Worm (Caenorhabditis elegans) whole organism, L4 larva: ENCODE data around the gene R05G6.4.

Experiments
- F37D6.2 ChIP-seq: sonication (generic microtip); optimal IDR thresholded peaks from 2 replicates; lab custom pipeline; 2016; ENCODE audit warnings: mild to moderate bottlenecking, missing genetic modification characterization, missing compliant biosample characterization
- T20F7.1 ChIP-seq: fragments of 200-800 bp; sonication (Bioruptor generic); optimal IDR thresholded peaks from 2 replicates; lab custom pipeline; 2018; ENCODE audit warnings: mild to moderate bottlenecking, missing genetic modification characterization, missing compliant biosample characterization
- ZK546.5 ChIP-seq, 2 experiments: sonication (generic microtip); optimal IDR thresholded peaks; 2 replicates each; lab custom pipeline; 2017; ENCODE audit warnings: missing biosample characterization in 2 of 2, missing genetic modification characterization in 2 of 2
- aha-1 ChIP-seq: fragments of 150-350 bp; peaks from one replicate; lab custom pipeline; 2014; ENCODE audit warnings: missing biosample characterization, missing genetic modification characterization
- aly-2 ChIP-seq: sonication (generic microtip); optimal IDR thresholded peaks from 2 replicates; lab custom pipeline; 2018; ENCODE audit warnings: missing biosample characterization, missing genetic modification characterization
- ama-1 ChIP-seq: fragments of 150-350 bp; optimal IDR thresholded peaks from 2 replicates; lab custom pipeline; 2014; ENCODE audit warnings: inconsistent platforms, mixed read lengths
- arid-1 ChIP-seq: fragments of 200-800 bp; sonication (Bioruptor generic); conservative IDR thresholded peaks from 2 replicates; pipeline ENCODE4 v1.3.6; 2022; ENCODE audit warnings: missing genetic modification reagents, missing genetic modification characterization, missing compliant biosample characterization
- ceh-32 ChIP-seq: sonication (generic microtip); optimal IDR thresholded peaks from 2 replicates; lab custom pipeline; 2016; ENCODE audit warnings: mild to moderate bottlenecking, missing genetic modification characterization, missing compliant biosample characterization; ENCODE audit not compliant: poor library complexity
- daf-16 ChIP-seq, 3 experiments: sonication (generic microtip); optimal IDR thresholded peaks; 2 replicates each; lab custom pipeline; 2016 to 2017; ENCODE audit warnings: missing genetic modification characterization in 3 of 3, missing genetic modification reagents in 3 of 3, mild to moderate bottlenecking in 2 of 3, missing compliant biosample characterization in 2 of 3, missing biosample characterization in 1 of 3, moderate library complexity in 1 of 3
- dmd-6 ChIP-seq: fragments of 200-800 bp; sonication (Bioruptor generic); IDR thresholded peaks from 2 replicates; pipeline ENCODE4 v1.3.6; 2022; ENCODE audit warnings: missing genetic modification reagents, missing genetic modification characterization, missing compliant biosample characterization
- dve-1 ChIP-seq: sonication (generic microtip); optimal IDR thresholded peaks from 2 replicates; lab custom pipeline; 2017; ENCODE audit warnings: antibody characterized with exemption, mild to moderate bottlenecking, missing genetic modification characterization, missing compliant biosample characterization; ENCODE audit not compliant: insufficient read depth
- egl-43 ChIP-seq: fragments of 200-800 bp; sonication (Bioruptor generic); IDR thresholded peaks from 2 replicates; pipeline ENCODE4 v1.3.6; 2022; ENCODE audit warnings: missing genetic modification reagents, missing genetic modification characterization, missing compliant biosample characterization
- fos-1 ChIP-seq: fragments of 150-350 bp; optimal IDR thresholded peaks from 2 replicates; lab custom pipeline; 2014; ENCODE audit warnings: missing biosample characterization, missing genetic modification characterization
- hif-1 ChIP-seq, 2 experiments: sonication (generic microtip); optimal IDR thresholded peaks; 2 replicates each; lab custom pipeline; 2016 to 2017; ENCODE audit warnings: missing compliant biosample characterization in 2 of 2, missing genetic modification characterization in 2 of 2, missing genetic modification reagents in 2 of 2, missing genotype in 2 of 2, mild to moderate bottlenecking in 1 of 2
- hlh-30 ChIP-seq: sonication (generic microtip); optimal IDR thresholded peaks from 2 replicates; lab custom pipeline; 2017; ENCODE audit warnings: antibody characterized with exemption, mild to moderate bottlenecking, missing genetic modification characterization, missing compliant biosample characterization; ENCODE audit not compliant: insufficient read depth
- lin-1 ChIP-seq: fragments of 200-800 bp; sonication (Bioruptor generic); IDR thresholded peaks from 2 replicates; pipeline ENCODE4 v1.3.6; 2022; ENCODE audit warnings: missing genetic modification reagents, missing genetic modification characterization, missing compliant biosample characterization
- lin-13 ChIP-seq: fragments of 150-350 bp; optimal IDR thresholded peaks from 2 replicates; lab custom pipeline; 2014; ENCODE audit warnings: missing biosample characterization, missing genetic modification reagents, missing genetic modification characterization
- lin-38 ChIP-seq: fragments of 200-800 bp; sonication (Bioruptor generic); IDR thresholded peaks from 2 replicates; pipeline ENCODE4 v1.3.6; 2022; ENCODE audit warnings: missing genetic modification reagents, missing genetic modification characterization, missing compliant biosample characterization
- lsy-2 ChIP-seq, 2 experiments: fragments of 150-350 bp in 1 of 2; sonication (generic microtip) in 1 of 2; optimal IDR thresholded peaks; 2 replicates each; lab custom pipeline; 2014 to 2017; ENCODE audit warnings: missing biosample characterization in 2 of 2, missing genetic modification characterization in 2 of 2
- madf-5 ChIP-seq, 2 experiments: fragments of 200-800 bp; sonication (Bioruptor generic); IDR thresholded peaks; 2 replicates each; pipeline ENCODE4 v1.3.6; 2022; ENCODE audit warnings: missing compliant biosample characterization in 2 of 2, missing genetic modification characterization in 2 of 2
- mep-1 ChIP-seq: fragments of 150-350 bp; sonication (generic microtip); optimal IDR thresholded peaks from 3 replicates; lab custom pipeline; 2014; ENCODE audit warnings: missing biosample characterization, missing genetic modification characterization
- mes-2 ChIP-seq: sonication (generic microtip); optimal IDR thresholded peaks from 2 replicates; lab custom pipeline; 2016; ENCODE audit warnings: missing genotype, mild to moderate bottlenecking, missing genetic modification characterization, missing compliant biosample characterization; ENCODE audit not compliant: poor library complexity, severe bottlenecking
- mxl-2 ChIP-seq: fragments of 200-800 bp; sonication (Bioruptor generic); conservative IDR thresholded peaks from 2 replicates; pipeline ENCODE4 v1.3.6; 2022; ENCODE audit warnings: missing genetic modification reagents, missing genetic modification characterization, missing compliant biosample characterization
- nhr-11 ChIP-seq: fragments of 150-350 bp; optimal IDR thresholded peaks from 2 replicates; lab custom pipeline; 2014; ENCODE audit warnings: missing biosample characterization, missing genetic modification characterization
- nhr-237 ChIP-seq: sonication (generic microtip); optimal IDR thresholded peaks from 2 replicates; lab custom pipeline; 2017; ENCODE audit warnings: missing biosample characterization, missing genetic modification characterization
- nhr-77 ChIP-seq: fragments of 150-350 bp; optimal IDR thresholded peaks from 2 replicates; lab custom pipeline; 2014; ENCODE audit warnings: missing biosample characterization, missing genetic modification characterization
- php-3 ChIP-seq: fragments of 200-800 bp; sonication (Bioruptor generic); IDR thresholded peaks from 2 replicates; pipeline ENCODE4 v1.3.6; 2022; ENCODE audit warnings: missing genetic modification reagents, missing genetic modification characterization, missing compliant biosample characterization
- pqm-1 ChIP-seq: sonication (generic microtip); optimal IDR thresholded peaks from 2 replicates; lab custom pipeline; 2017; ENCODE audit warnings: missing biosample characterization, missing genetic modification characterization
- snpc-1.2 ChIP-seq: fragments of 200-800 bp; sonication (Bioruptor generic); IDR thresholded peaks from 2 replicates; pipeline ENCODE4 v1.3.6; 2022; ENCODE audit warnings: missing genetic modification reagents, missing genetic modification characterization, missing compliant biosample characterization
- unc-62 ChIP-seq, 3 experiments: fragments of 150-350 bp in 1 of 3; sonication (generic microtip); optimal IDR thresholded peaks in 2 of 3; peaks in 1 of 3; 1 replicate in 1 of 3; 2 replicates in 2 of 3; lab custom pipeline; 2014 to 2017; ENCODE audit warnings: missing biosample characterization in 3 of 3, missing genetic modification characterization in 3 of 3, missing genetic modification reagents in 3 of 3, missing genotype in 1 of 3

Gene R05G6.4

ce11 chrIV:7552958-7553553 lies 40.0 kb downstream of the R05G6.4 start, which contains the start of gene dif-1 (continued):
- TF ChIP-seq mes-2 (tag; lab: Kevin White, UChicago) (peak; percentile 52), unc-62 (GFP tag; optimal IDR thresholded peaks at IDR 0.05 in 1 of 2; lab: Kevin White, UChicago) (peak in 1 of 2 experiments; percentile 89), unc-62 (tag; optimal IDR thresholded peaks at IDR 0.05; lab: Kevin White, UChicago) (no peak), nhr-77 (tag; lab: Kevin White, UChicago) (peak; percentile 66), egl-43 (no peak), lin-1 (GFP tag; lab: Robert Waterston, UW) (no peak), pqm-1 (tag; lab: Kevin White, UChicago) (peak; percentile 58), dmd-6 (GFP tag; lab: Robert Waterston, UW) (peak; percentile 63), fos-1 (tag; lab: Kevin White, UChicago) (no peak), ama-1 (peak; percentile 45), nhr-237 (tag; lab: Kevin White, UChicago) (no peak), lsy-2 (tag; optimal IDR thresholded peaks at IDR 0.05; lab: Kevin White, UChicago) (peak in 1 of 2 experiments; percentile 40), T20F7.1 (GFP tag; lab: Kevin White, UChicago) (peak; percentile 69), daf-16 (GFP tag; optimal IDR thresholded peaks at IDR 0.05; lab: Kevin White, UChicago) (peak in 1 of 2 experiments; percentile 78), daf-16 (tag; optimal IDR thresholded peaks at IDR 0.05; lab: Kevin White, UChicago) (peak; percentile 92), php-3 (0 out of 2 replicates have a peak, but pooled peaks have one; percentile 9), mep-1 (tag; lab: Kevin White, UChicago) (peak; percentile 66), lin-38 (GFP tag; lab: Robert Waterston, UW) (peak; percentile 48), lin-13 (GFP tag; lab: Kevin White, UChicago) (peak; percentile 31), hlh-30 (peak; percentile 27)

ce11 chrIV:7554351-7554750 lies 41.3 kb downstream of the R05G6.4 start, which contains the start of gene F49E8.6:
Gene F49E8.6, minus strand, starts transcription at chrIV:7554667.
- TF ChIP-seq madf-5 (GFP tag; IDR thresholded peaks at IDR 0.05; lab: Robert Waterston, UW), result no peak
- no peak for TF ChIP-seq ceh-32 (tag; lab: Kevin White, UChicago)
- TF ChIP-seq nhr-11, result peak; percentile 40
- no peak for TF ChIP-seq ZK546.5 (tag; optimal IDR thresholded peaks at IDR 0.05; lab: Kevin White, UChicago)
- TF ChIP-seq aha-1, result peak; percentile 46
- TF ChIP-seq lin-38 (GFP tag; lab: Robert Waterston, UW), result no peak

ce11 chrIV:7556265-7556866 lies 43.3 kb downstream of the R05G6.4 start, which contains the start of the genes F49E8.7, F49E8.8 and nprl-2:
Gene F49E8.7, minus strand, starts transcription at chrIV:7556365.
Gene F49E8.8, plus strand, starts transcription at chrIV:7556637.
Gene nprl-2, plus strand, starts transcription at chrIV:7556816.
- no peak for TF ChIP-seq F37D6.2 (tag; lab: Kevin White, UChicago)
- no peak for TF ChIP-seq hlh-30
- TF ChIP-seq lin-13 (GFP tag; lab: Kevin White, UChicago), result no peak
- TF ChIP-seq aly-2 (tag; lab: Kevin White, UChicago), result no peak
- no peak for TF ChIP-seq ceh-32 (tag; lab: Kevin White, UChicago)
- TF ChIP-seq ZK546.5 (tag; optimal IDR thresholded peaks at IDR 0.05; lab: Kevin White, UChicago), result no peak
- no peak for TF ChIP-seq hif-1 (tag; optimal IDR thresholded peaks at IDR 0.05; lab: Kevin White, UChicago)

- TF ChIP-seq ama-1, result peak; percentile 54
- TF ChIP-seq dve-1 (tag; lab: Kevin White, UChicago), result no peak
- TF ChIP-seq snpc-1.2 (GFP tag; lab: Robert Waterston, UW), result 0 out of 2 replicates have a peak, but pooled peaks have one; percentile 15
Measured at ce11 chrIV:7558653-7559052, 45.6 kb downstream of the R05G6.4 start.

- 0 out of 2 replicates have a peak, but pooled peaks have one; percentile 21 for TF ChIP-seq arid-1 (GFP tag; lab: Robert Waterston, UW)
- TF ChIP-seq mxl-2 (GFP tag; lab: Robert Waterston, UW), result no peak
- peak; percentile 6; the same call in 1 of the 2 replicates for TF ChIP-seq lin-38 (GFP tag; lab: Robert Waterston, UW)
- TF ChIP-seq, all 104 proteins: peak for 2
Measured at ce11 chrIV:7559237-7559636, 46.2 kb downstream of the R05G6.4 start.
